Worm (Caenorhabditis elegans) whole organism, L4/young adult: ENCODE data around the gene F10E9.7.

Experiments
- W03F9.2 ChIP-seq: fragments of 150-350 bp; optimal IDR thresholded peaks from 2 replicates; lab custom pipeline; 2014; ENCODE audit warnings: missing biosample characterization, missing genetic modification characterization
- dao-5 ChIP-seq: sonication (generic microtip); optimal IDR thresholded peaks from 2 replicates; lab custom pipeline; 2016; ENCODE audit warnings: missing genotype, missing genetic modification characterization, moderate library complexity, missing compliant biosample characterization
- him-1 ChIP-seq: sonication (generic microtip); optimal IDR thresholded peaks from 2 replicates; lab custom pipeline; 2016; ENCODE audit warnings: missing genotype, missing genetic modification reagents, missing genetic modification characterization, missing compliant biosample characterization

DNA sequence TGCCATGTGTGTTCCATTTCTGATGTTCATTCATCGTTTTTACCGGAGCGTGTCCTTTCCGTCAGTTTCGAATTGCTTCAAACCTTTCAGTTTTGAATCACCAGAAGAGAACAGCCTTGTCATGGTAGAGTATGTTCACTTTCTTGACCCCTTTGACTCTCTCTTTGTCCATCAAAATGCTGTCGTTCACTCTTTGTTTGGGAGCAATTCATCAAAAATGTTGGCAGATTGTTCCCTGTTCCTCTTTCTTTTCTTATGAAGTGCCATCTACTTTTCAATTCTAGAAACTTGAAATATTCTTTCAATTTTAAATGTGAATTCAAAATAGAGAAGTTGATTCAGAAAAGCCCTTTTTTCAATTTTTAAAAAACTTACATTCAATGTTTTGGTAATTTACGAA lies 25.9 kb downstream of the F10E9.7 start:
- TF ChIP-seq dao-5 = no peak
- TF ChIP-seq him-1 (tag; lab: Kevin White, UChicago) = no peak
- no peak for TF ChIP-seq W03F9.2 (tag; lab: Kevin White, UChicago)
